Fruit fly (Drosophila melanogaster) whole organism, wandering third instar larva: Measurements from ENCODE around the gene neo.

Experiments
- Abd-B ChIP-seq: fragments of >200 bp; optimal IDR thresholded peaks from 2 replicates; lab custom pipeline; 2017; ENCODE audit warnings: missing biosample characterization, missing genetic modification characterization
- CG32264 ChIP-seq: fragments of 200-800 bp; sonication (Bioruptor generic); optimal IDR thresholded peaks from 2 replicates; lab custom pipeline; 2016; ENCODE audit warnings: missing biosample characterization, missing genetic modification characterization
- CG9705 ChIP-seq: fragments of 200-800 bp; sonication (Bioruptor generic); optimal IDR thresholded peaks from 2 replicates; lab custom pipeline; 2018; ENCODE audit warnings: missing biosample characterization, mild to moderate bottlenecking, missing genetic modification characterization
- CrebA ChIP-seq: fragments of 200-800 bp; sonication (Bioruptor generic); optimal IDR thresholded peaks from 2 replicates; lab custom pipeline; 2016; ENCODE audit warnings: missing biosample characterization, mild to moderate bottlenecking, missing genetic modification characterization, borderline replicate concordance
- Dfd ChIP-seq: fragments of >200 bp; optimal IDR thresholded peaks from 2 replicates; lab custom pipeline; 2017; ENCODE audit warnings: missing biosample characterization, missing genetic modification characterization
- Dif ChIP-seq: fragments of 200-275, 200-300 bp; sonication (Bioruptor generic); optimal IDR thresholded peaks from 2 replicates; lab custom pipeline; 2018; ENCODE audit warnings: missing biosample characterization, missing genetic modification characterization; ENCODE audit not compliant: partially characterized antibody
- GATAd ChIP-seq: sonication (Bioruptor generic); optimal IDR thresholded peaks from 2 replicates; lab custom pipeline; 2016; ENCODE audit warnings: missing biosample characterization, missing genetic modification characterization
- HLH106 ChIP-seq: fragments of 200-800 bp; optimal IDR thresholded peaks from 3 replicates; lab custom pipeline; 2019; ENCODE audit warnings: missing biosample characterization, mild to moderate bottlenecking, missing genetic modification characterization, moderate library complexity
- Hnf4 ChIP-seq: fragments of 200-800 bp; sonication (Bioruptor generic); optimal IDR thresholded peaks from 2 replicates; lab custom pipeline; 2016; ENCODE audit warnings: missing biosample characterization, mild to moderate bottlenecking, missing genetic modification characterization
- Hr78 ChIP-seq: fragments of >200 bp; optimal IDR thresholded peaks from 2 replicates; lab custom pipeline; 2017; ENCODE audit warnings: missing biosample characterization, missing genetic modification characterization
- Hr83 ChIP-seq: fragments of 200-300 bp; sonication (Bioruptor generic); optimal IDR thresholded peaks from 2 replicates; lab custom pipeline; 2016; ENCODE audit warnings: missing biosample characterization, mild to moderate bottlenecking, missing genetic modification characterization, moderate library complexity; ENCODE audit not compliant: poor library complexity, severe bottlenecking
- Jra ChIP-seq: sonication (Bioruptor generic); optimal IDR thresholded peaks from 2 replicates; lab custom pipeline; 2016; ENCODE audit warnings: missing biosample characterization, missing genetic modification characterization
- Mio ChIP-seq: sonication (Bioruptor generic); optimal IDR thresholded peaks from 2 replicates; lab custom pipeline; 2016; ENCODE audit warnings: missing biosample characterization, missing genetic modification characterization
- Myc ChIP-seq: fragments of >200 bp; optimal IDR thresholded peaks from 2 replicates; lab custom pipeline; 2017
- N ChIP-seq: fragments of >200 bp; optimal IDR thresholded peaks from 2 replicates; lab custom pipeline; 2018; ENCODE audit warnings: missing biosample characterization, missing external identifiers, missing genetic modification characterization
- OdsH ChIP-seq: fragments of 200-800 bp; sonication (Bioruptor generic); optimal IDR thresholded peaks from 2 replicates; lab custom pipeline; 2016; ENCODE audit warnings: missing biosample characterization, mild to moderate bottlenecking, missing genetic modification characterization
- Rel ChIP-seq, 2 experiments: fragments of 200-800 bp; sonication (Bioruptor generic) in 1 of 2; optimal IDR thresholded peaks; 2 replicates in 1 of 2; 3 replicates in 1 of 2; lab custom pipeline; 2016 to 2019; ENCODE audit warnings: mild to moderate bottlenecking in 2 of 2, missing biosample characterization in 2 of 2, missing genetic modification characterization in 2 of 2, moderate library complexity in 1 of 2
- Sp1 ChIP-seq: fragments of 200-800 bp; sonication (Bioruptor generic); optimal IDR thresholded peaks from 3 replicates; lab custom pipeline; 2019; ENCODE audit warnings: missing biosample characterization, mild to moderate bottlenecking, missing genetic modification characterization, moderate library complexity
- Vsx2 ChIP-seq: fragments of 200-300, 225-300 bp; sonication (Bioruptor generic); optimal IDR thresholded peaks from 2 replicates; lab custom pipeline; 2018; ENCODE audit warnings: missing biosample characterization, missing genetic modification characterization; ENCODE audit not compliant: partially characterized antibody
- br ChIP-seq: fragments of 200-800 bp; sonication (Bioruptor generic); optimal IDR thresholded peaks from 2 replicates; lab custom pipeline; 2016; ENCODE audit warnings: missing biosample characterization, missing genetic modification characterization
- brk ChIP-seq: fragments of 200-800 bp; sonication (Bioruptor generic); optimal IDR thresholded peaks from 2 replicates; lab custom pipeline; 2016; ENCODE audit warnings: missing biosample characterization, mild to moderate bottlenecking, missing genetic modification characterization
- dl ChIP-seq, 2 experiments: fragments of 175-275, 200-275 bp in 1 of 2; fragments of 200-275 bp in 1 of 2; sonication (Bioruptor generic); optimal IDR thresholded peaks; lab custom pipeline; 2018; ENCODE audit warnings: mild to moderate bottlenecking in 2 of 2, missing biosample characterization in 2 of 2, missing genetic modification characterization in 2 of 2, moderate library complexity in 2 of 2; ENCODE audit not compliant: partially characterized antibody in 2 of 2, insufficient read depth in 1 of 2
- dmrt93B ChIP-seq: fragments of 200-800 bp; sonication (Bioruptor generic); optimal IDR thresholded peaks from 2 replicates; lab custom pipeline; 2018; ENCODE audit warnings: missing biosample characterization, mild to moderate bottlenecking, missing genetic modification characterization
- dsf ChIP-seq: sonication (Bioruptor generic); optimal IDR thresholded peaks from 2 replicates; lab custom pipeline; 2016; ENCODE audit warnings: missing biosample characterization, missing genetic modification characterization, borderline replicate concordance
- ey ChIP-seq: fragments of 200-800 bp; sonication (Bioruptor generic); optimal IDR thresholded peaks from 2 replicates; lab custom pipeline; 2016; ENCODE audit warnings: missing biosample characterization, missing genetic modification characterization
- foxo ChIP-seq, 2 experiments: fragments of 200-800 bp; sonication (Bioruptor generic); optimal IDR thresholded peaks; 2 replicates in 1 of 2; 3 replicates in 1 of 2; lab custom pipeline; 2016 to 2017; ENCODE audit warnings: missing biosample characterization in 2 of 2, missing genetic modification characterization in 2 of 2
- fru ChIP-seq: fragments of 200-800 bp; sonication (Bioruptor generic); optimal IDR thresholded peaks from 3 replicates; lab custom pipeline; 2016; ENCODE audit warnings: missing biosample characterization, mild to moderate bottlenecking, missing genetic modification characterization
- h ChIP-seq: fragments of 200-800 bp; sonication (Bioruptor generic); optimal IDR thresholded peaks from 3 replicates; lab custom pipeline; 2016; ENCODE audit warnings: missing biosample characterization, mild to moderate bottlenecking, missing genetic modification characterization
- jim ChIP-seq: fragments of 175-275, 200-325 bp; sonication (Bioruptor generic); optimal IDR thresholded peaks from 2 replicates; lab custom pipeline; 2016; ENCODE audit warnings: missing biosample characterization, mild to moderate bottlenecking, missing genetic modification characterization
- lola ChIP-seq: fragments of >200 bp; optimal IDR thresholded peaks from 2 replicates; lab custom pipeline; 2017; ENCODE audit warnings: missing biosample characterization, missing genetic modification characterization
- pan ChIP-seq: fragments of >200 bp; optimal IDR thresholded peaks from 2 replicates; lab custom pipeline; 2017
- psq ChIP-seq: fragments of 200-800 bp; sonication (Bioruptor generic); optimal IDR thresholded peaks from 3 replicates; lab custom pipeline; 2017; ENCODE audit warnings: missing biosample characterization, mild to moderate bottlenecking, missing genetic modification characterization, moderate library complexity
- rgr ChIP-seq: fragments of 200-800 bp; sonication (Bioruptor generic); optimal IDR thresholded peaks from 3 replicates; lab custom pipeline; 2016; ENCODE audit warnings: missing biosample characterization, mild to moderate bottlenecking, missing genetic modification characterization
- sage ChIP-seq: fragments of 200-800 bp; sonication (Bioruptor generic); optimal IDR thresholded peaks from 2 replicates; lab custom pipeline; 2016; ENCODE audit warnings: missing biosample characterization, mild to moderate bottlenecking, missing genetic modification characterization
- sv ChIP-seq: fragments of 200-800 bp; sonication (Bioruptor generic); optimal IDR thresholded peaks from 3 replicates; lab custom pipeline; 2016; ENCODE audit warnings: missing biosample characterization, missing genetic modification characterization
- tai ChIP-seq: sonication (Bioruptor generic); optimal IDR thresholded peaks from 2 replicates; lab custom pipeline; 2016; ENCODE audit warnings: missing biosample characterization, missing genetic modification characterization
- usp ChIP-seq: fragments of >200 bp; optimal IDR thresholded peaks from 2 replicates; lab custom pipeline; 2017; ENCODE audit warnings: missing biosample characterization, missing genetic modification characterization
- woc ChIP-seq: sonication (Bioruptor generic); optimal IDR thresholded peaks from 2 replicates; lab custom pipeline; 2016; ENCODE audit warnings: missing biosample characterization, mild to moderate bottlenecking, missing genetic modification characterization

neo gene

dm6 chr3R:29868676-29869349 lies 49.9 kb downstream of the neo start, which contains the start of gene Zip99C:
Gene Zip99C, minus strand, starts transcription at chr3R:29868895.
- TF ChIP-seq rgr (GFP tag; lab: Kevin White, UChicago) (no peak), CG32264 (GFP tag; lab: Kevin White, UChicago) (no peak), lola (no peak), Hr83 (GFP tag; lab: Kevin White, UChicago) (peak; percentile 58), jim (no peak), dsf (GFP tag; lab: Kevin White, UChicago) (peak; percentile 67), CrebA (GFP tag; lab: Kevin White, UChicago) (no peak), Abd-B (GFP tag; lab: Kevin White, UChicago) (no peak), Rel (GFP tag; optimal IDR thresholded peaks at IDR 0.05; lab: Kevin White, UChicago) (no peak), Rel (tag; optimal IDR thresholded peaks at IDR 0.05; lab: Kevin White, UChicago) (peak; percentile 74), tai (GFP tag; lab: Kevin White, UChicago) (no peak), fru (GFP tag; lab: Kevin White, UChicago) (peak; percentile 34), brk (GFP tag; lab: Kevin White, UChicago) (peak; percentile 86), Mio (GFP tag; lab: Kevin White, UChicago) (no peak), CG9705 (peak; percentile 26), Dfd (GFP tag; lab: Kevin White, UChicago) (no peak), Hnf4 (GFP tag; lab: Kevin White, UChicago) (peak; percentile 51), HLH106 (tag; lab: Kevin White, UChicago) (peak; percentile 41), sage (GFP tag; lab: Kevin White, UChicago) (peak; percentile 62), N (no peak), Sp1 (GFP tag; lab: Kevin White, UChicago) (peak; percentile 25), OdsH (GFP tag; lab: Kevin White, UChicago) (peak; percentile 45), psq (GFP tag; lab: Kevin White, UChicago) (peak; percentile 32), pan (no peak), ey (no peak), Myc (lab: Kevin White, UChicago) (no peak), Hr78 (GFP tag; lab: Kevin White, UChicago) (no peak), br (GFP tag; lab: Kevin White, UChicago) (no peak), GATAd (GFP tag; lab: Kevin White, UChicago) (peak; percentile 13), Vsx2 (GFP tag; lab: Kevin White, UChicago) (no peak), dmrt93B (GFP tag; lab: Kevin White, UChicago) (no peak), usp (no peak), woc (GFP tag; lab: Kevin White, UChicago) (peak; percentile 32), dl (GFP tag; optimal IDR thresholded peaks at IDR 0.05; lab: Kevin White, UChicago; ENCODE audit: insufficient read depth in 1 of 2, partially characterized antibody in 2 of 2) (no peak), Dif (GFP tag; lab: Kevin White, UChicago) (peak; percentile 6), Jra (peak; percentile 89), h (GFP tag; lab: Kevin White, UChicago) (peak; percentile 31), sv (GFP tag; lab: Kevin White, UChicago) (peak; percentile 27), foxo (GFP tag; optimal IDR thresholded peaks at IDR 0.05; lab: Kevin White, UChicago) (peak in 1 of 2 experiments; percentile 58)
- TF ChIP-seq, all 38 proteins: peak for 19

dm6 chr3R:29869350-29869688 lies 50.4 kb downstream of the neo start, which contains the start of gene CG34133:
Gene CG34133, plus strand, starts transcription at chr3R:29869365.
- no peak for TF ChIP-seq N
- no peak for TF ChIP-seq brk (GFP tag; lab: Kevin White, UChicago)
- TF ChIP-seq GATAd (GFP tag; lab: Kevin White, UChicago), result no peak
- TF ChIP-seq fru (GFP tag; lab: Kevin White, UChicago), result no peak
- TF ChIP-seq usp, result no peak
- no peak for TF ChIP-seq Jra
- no peak for TF ChIP-seq rgr (GFP tag; lab: Kevin White, UChicago)
- TF ChIP-seq h (GFP tag; lab: Kevin White, UChicago), result no peak
- no peak for TF ChIP-seq OdsH (GFP tag; lab: Kevin White, UChicago)
- no peak for TF ChIP-seq Sp1 (GFP tag; lab: Kevin White, UChicago)
- no peak for TF ChIP-seq woc (GFP tag; lab: Kevin White, UChicago)
- TF ChIP-seq pan, result no peak
- no peak for TF ChIP-seq dl (GFP tag; optimal IDR thresholded peaks at IDR 0.05; lab: Kevin White, UChicago; ENCODE audit: insufficient read depth in 1 of 2, partially characterized antibody in 2 of 2)
- no peak for TF ChIP-seq Mio (GFP tag; lab: Kevin White, UChicago)
- TF ChIP-seq sv (GFP tag; lab: Kevin White, UChicago), result no peak
- TF ChIP-seq sage (GFP tag; lab: Kevin White, UChicago), result no peak
